Fruit fly (Drosophila melanogaster) whole organism, prepupa: ENCODE measurements around the gene Naa30A.

ENCODE experiments used
- Blimp-1 ChIP-seq: fragments of 200-800 bp; sonication (Bioruptor generic); optimal IDR thresholded peaks from 3 replicates; lab custom pipeline; 2017; ENCODE audit warnings: missing biosample characterization, missing genetic modification characterization, mild to moderate bottlenecking, moderate library complexity, missing genetic modification reagents
- CG11902 ChIP-seq: fragments of 200-800 bp; sonication (Bioruptor generic); optimal IDR thresholded peaks from 3 replicates; lab custom pipeline; 2016; ENCODE audit warnings: missing biosample characterization, missing genetic modification characterization
- CG15336 ChIP-seq: fragments of 200-800 bp; sonication (Bioruptor generic); IDR thresholded peaks from 2 replicates; pipeline ENCODE4 v1.3.6; 2022; ENCODE audit warnings: missing biosample characterization, missing genetic modification characterization
- CG1621 ChIP-seq: fragments of 200-800 bp; sonication (Bioruptor generic); optimal IDR thresholded peaks from 3 replicates; lab custom pipeline; 2018; ENCODE audit warnings: missing biosample characterization, mild to moderate bottlenecking, missing genetic modification characterization
- CG16779 ChIP-seq: fragments of 200-800 bp; sonication (Bioruptor generic); optimal IDR thresholded peaks from 3 replicates; lab custom pipeline; 2017; ENCODE audit warnings: missing biosample characterization, mild to moderate bottlenecking, missing genetic modification characterization
- CG3032 ChIP-seq: fragments of 200-800 bp; optimal IDR thresholded peaks from 2 replicates; lab custom pipeline; 2019; ENCODE audit warnings: missing biosample characterization, mild to moderate bottlenecking, missing genetic modification characterization, moderate library complexity
- CG31627 ChIP-seq: fragments of 200-800 bp; sonication (Bioruptor generic); optimal IDR thresholded peaks from 3 replicates; lab custom pipeline; 2016; ENCODE audit warnings: missing biosample characterization, missing genetic modification characterization
- CG32006 ChIP-seq: fragments of 200-800 bp; sonication (Bioruptor generic); optimal IDR thresholded peaks from 3 replicates; lab custom pipeline; 2017; ENCODE audit warnings: missing biosample characterization, mild to moderate bottlenecking, missing genetic modification characterization
- CG34406 ChIP-seq: fragments of 200-800 bp; sonication (Bioruptor generic); optimal IDR thresholded peaks from 3 replicates; lab custom pipeline; 2016; ENCODE audit warnings: missing biosample characterization, missing genetic modification characterization
- CG3919 ChIP-seq: fragments of 200-800 bp; sonication (Bioruptor generic); optimal IDR thresholded peaks from 3 replicates; lab custom pipeline; 2016; ENCODE audit warnings: missing biosample characterization, missing genetic modification characterization
- CG4318 ChIP-seq: fragments of 200-800 bp; sonication (Bioruptor generic); optimal IDR thresholded peaks from 3 replicates; lab custom pipeline; 2017; ENCODE audit warnings: missing biosample characterization, mild to moderate bottlenecking, missing genetic modification characterization
- CG6163 ChIP-seq: fragments of 200-800 bp; sonication (Bioruptor generic); IDR thresholded peaks from 3 replicates; pipeline ENCODE4 v1.3.6; 2022; ENCODE audit warnings: missing biosample characterization, missing genetic modification characterization
- CG6792 ChIP-seq: fragments of 200-800 bp; sonication (Bioruptor generic); optimal IDR thresholded peaks from 3 replicates; lab custom pipeline; 2016; ENCODE audit warnings: missing biosample characterization, missing genetic modification characterization
- CG6854 ChIP-seq: fragments of 200-800 bp; sonication (Bioruptor generic); optimal IDR thresholded peaks from 2 replicates; lab custom pipeline; 2017; ENCODE audit warnings: missing biosample characterization, mild to moderate bottlenecking, missing genetic modification characterization
- CG8632 ChIP-seq: fragments of 200-800 bp; sonication (Bioruptor generic); optimal IDR thresholded peaks from 3 replicates; lab custom pipeline; 2016; ENCODE audit warnings: missing biosample characterization, missing genetic modification characterization
- Eip75B ChIP-seq: fragments of 200-800 bp; sonication (Bioruptor generic); optimal IDR thresholded peaks from 3 replicates; lab custom pipeline; 2016; ENCODE audit warnings: missing biosample characterization, missing genetic modification characterization
- Eip78C ChIP-seq: fragments of 200-800 bp; sonication (Bioruptor generic); peaks from one replicate; lab custom pipeline; 2016; ENCODE audit warnings: missing biosample characterization, missing genetic modification characterization
- Eip93F ChIP-seq: fragments of 200-800 bp; sonication (Bioruptor generic); optimal IDR thresholded peaks from 2 replicates; lab custom pipeline; 2016; ENCODE audit warnings: missing biosample characterization, mild to moderate bottlenecking, missing genetic modification characterization
- Ets21C ChIP-seq: fragments of 200-800 bp; sonication (Bioruptor generic); optimal IDR thresholded peaks from 3 replicates; lab custom pipeline; 2016; ENCODE audit warnings: missing biosample characterization, missing genetic modification characterization
- Hr39 ChIP-seq: fragments of 200-800 bp; sonication (Bioruptor generic); optimal IDR thresholded peaks from 2 replicates; lab custom pipeline; 2016; ENCODE audit warnings: missing biosample characterization, missing genetic modification characterization
- Met ChIP-seq: fragments of 200-800 bp; sonication (Bioruptor generic); optimal IDR thresholded peaks from 3 replicates; lab custom pipeline; 2016; ENCODE audit warnings: missing biosample characterization, missing genetic modification characterization
- OdsH ChIP-seq: fragments of 200-800 bp; sonication (Bioruptor generic); optimal IDR thresholded peaks from 3 replicates; lab custom pipeline; 2016; ENCODE audit warnings: missing biosample characterization, missing genetic modification characterization
- Smox ChIP-seq: fragments of 200-800 bp; sonication (Bioruptor generic); optimal IDR thresholded peaks from 3 replicates; lab custom pipeline; 2016; ENCODE audit warnings: missing biosample characterization, missing genetic modification characterization
- Sox102F ChIP-seq: fragments of 200-800 bp; sonication (Bioruptor generic); optimal IDR thresholded peaks from 2 replicates; lab custom pipeline; 2016; ENCODE audit warnings: missing biosample characterization, mild to moderate bottlenecking, missing genetic modification characterization
- cyc ChIP-seq: fragments of 200-800 bp; sonication (Bioruptor generic); optimal IDR thresholded peaks from 3 replicates; lab custom pipeline; 2016; ENCODE audit warnings: missing biosample characterization, missing genetic modification characterization
- dsx ChIP-seq: fragments of 200-800 bp; optimal IDR thresholded peaks from 3 replicates; lab custom pipeline; 2019; ENCODE audit warnings: missing biosample characterization, mild to moderate bottlenecking, missing genetic modification characterization, moderate library complexity; ENCODE audit not compliant: poor library complexity, severe bottlenecking
- eg ChIP-seq: fragments of 200-800 bp; sonication (Bioruptor generic); IDR thresholded peaks from 3 replicates; pipeline ENCODE4 v1.3.6; 2022; ENCODE audit warnings: missing biosample characterization, missing genetic modification characterization
- esn ChIP-seq: fragments of 200-800 bp; sonication (Bioruptor generic); optimal IDR thresholded peaks from 2 replicates; lab custom pipeline; 2016; ENCODE audit warnings: missing biosample characterization, mild to moderate bottlenecking, missing genetic modification characterization, moderate library complexity
- fd85E ChIP-seq: fragments of 200-800 bp; sonication (Bioruptor generic); optimal IDR thresholded peaks from 3 replicates; lab custom pipeline; 2016; ENCODE audit warnings: missing biosample characterization, missing genetic modification characterization
- fkh ChIP-seq: fragments of 200-800 bp; sonication (Bioruptor generic); optimal IDR thresholded peaks from 3 replicates; lab custom pipeline; 2017; ENCODE audit warnings: missing biosample characterization, mild to moderate bottlenecking, missing genetic modification characterization, moderate library complexity
- lz ChIP-seq: fragments of 200-800 bp; sonication (Bioruptor generic); optimal IDR thresholded peaks from 3 replicates; lab custom pipeline; 2016; ENCODE audit warnings: missing biosample characterization, missing genetic modification characterization
- salr ChIP-seq, 2 experiments: fragments of 200-800 bp; sonication (Bioruptor generic); optimal IDR thresholded peaks; 3 replicates each; lab custom pipeline; 2016 to 2018; ENCODE audit warnings: missing biosample characterization in 2 of 2, missing genetic modification characterization in 2 of 2, mild to moderate bottlenecking in 1 of 2
- ss ChIP-seq, 2 experiments: fragments of 200-800 bp; sonication (Bioruptor generic); optimal IDR thresholded peaks; 2 replicates in 1 of 2; 3 replicates in 1 of 2; lab custom pipeline; 2017 to 2018; ENCODE audit warnings: mild to moderate bottlenecking in 2 of 2, missing biosample characterization in 2 of 2, missing genetic modification characterization in 2 of 2, moderate library complexity in 1 of 2
- svp ChIP-seq: fragments of 200-800 bp; sonication (Bioruptor generic); peaks from one replicate; lab custom pipeline; 2016; ENCODE audit warnings: missing biosample characterization, missing genetic modification characterization
- topi ChIP-seq: fragments of 200-800 bp; sonication (Bioruptor generic); optimal IDR thresholded peaks from 3 replicates; lab custom pipeline; 2016; ENCODE audit warnings: missing biosample characterization, missing genetic modification characterization
- vri ChIP-seq: fragments of 200-800 bp; sonication (Bioruptor generic); optimal IDR thresholded peaks from 3 replicates; lab custom pipeline; 2016; ENCODE audit warnings: missing biosample characterization, mild to moderate bottlenecking, missing genetic modification characterization

The Naa30A gene

DNA sequence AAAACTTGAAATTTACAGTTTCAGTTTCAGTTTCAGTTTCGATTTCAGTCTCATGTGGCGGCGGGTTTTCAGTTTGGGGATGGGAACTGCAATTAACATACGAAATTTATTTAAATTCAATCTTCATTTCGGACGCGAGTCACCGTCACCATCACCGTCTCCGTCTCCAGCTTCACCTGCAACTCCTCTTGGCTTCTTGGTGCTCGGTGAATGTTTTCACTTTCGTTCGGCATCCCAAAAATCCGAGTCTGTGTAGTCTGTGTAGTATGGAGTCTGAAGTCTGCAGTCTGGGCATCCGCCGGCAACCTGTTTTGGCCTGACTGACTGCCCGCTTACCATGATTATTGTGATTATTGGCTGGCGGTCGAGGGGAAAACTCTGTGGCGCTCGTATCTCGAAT is 37.9 kb upstream of the Naa30A start:
- TF ChIP-seq CG1621 (tag; lab: Kevin White, UChicago), result no peak
- peak; percentile 50 for TF ChIP-seq Eip78C (GFP tag; lab: Kevin White, UChicago)
- peak; percentile 95 for TF ChIP-seq Blimp-1 (GFP tag; lab: Kevin White, UChicago)

dm6 chrX:1308444-1308843 is 33.5 kb upstream of the Naa30A start:
- TF ChIP-seq eg (GFP tag; lab: Robert Waterston, UW) (peak; percentile 25; the same call in 1 of the 3 replicates), ss (GFP tag; optimal IDR thresholded peaks at IDR 0.05; lab: Kevin White, UChicago) (peak in 1 of 2 experiments; percentile 30), CG16779 (tag; lab: Kevin White, UChicago) (no peak), CG6854 (GFP tag; lab: Kevin White, UChicago) (peak; percentile 49), fkh (no peak), salr (GFP tag; optimal IDR thresholded peaks at IDR 0.05; lab: Kevin White, UChicago) (no peak), CG32006 (GFP tag; lab: Kevin White, UChicago) (no peak), CG15336 (GFP tag; lab: Robert Waterston, UW) (peak; percentile 20; the same call in 1 of the 2 replicates)

DNA sequence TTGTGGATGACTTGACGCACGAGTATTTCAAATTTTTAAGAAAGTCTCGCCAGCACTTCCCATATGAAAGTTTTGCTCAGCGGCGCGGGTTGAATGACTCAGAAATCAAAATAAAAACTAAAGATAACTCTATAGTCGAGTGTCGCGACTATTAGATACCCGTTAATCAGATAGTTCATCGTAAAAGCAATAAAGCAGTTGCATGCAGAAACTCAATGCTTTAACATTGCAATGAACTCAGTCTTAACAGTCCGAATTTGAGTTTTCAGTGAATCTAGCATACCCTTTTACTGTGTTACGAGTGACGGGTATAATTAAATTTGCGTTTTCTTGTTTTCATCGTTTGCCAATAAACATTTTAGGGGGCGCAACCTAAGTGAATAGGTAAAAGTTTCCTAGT is 30.7 kb upstream of the Naa30A start:
- TF ChIP-seq fd85E (GFP tag; lab: Kevin White, UChicago) (no peak), CG6163 (GFP tag; lab: Robert Waterston, UW) (no peak), Hr39 (GFP tag; lab: Kevin White, UChicago) (no peak), Ets21C (GFP tag; lab: Kevin White, UChicago) (no peak), dsx (GFP tag; lab: Kevin White, UChicago) (no peak)

DNA sequence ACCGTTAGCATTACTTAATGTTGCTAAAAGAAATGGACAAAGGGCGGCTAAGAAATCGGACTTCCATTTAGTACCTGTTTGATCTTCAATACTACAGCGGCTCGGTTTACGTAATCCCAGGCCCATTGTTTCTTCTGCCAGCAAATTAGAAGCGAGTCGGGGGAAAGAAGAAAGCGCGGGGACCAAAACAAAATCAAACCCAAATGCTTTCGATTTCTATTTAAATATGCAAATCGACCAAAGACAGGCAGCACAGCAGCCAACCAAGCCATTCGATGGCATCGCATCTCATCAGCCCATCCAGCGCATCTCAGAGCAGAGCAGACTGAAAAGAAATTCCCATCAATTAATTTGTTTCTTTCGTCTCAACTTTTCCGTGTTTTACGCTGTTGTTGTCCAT is 29.4 kb upstream of the Naa30A start:
- TF ChIP-seq fkh (no peak), lz (GFP tag; lab: Kevin White, UChicago) (no peak)
- TF ChIP-seq, all 60 proteins: peak for 0

- peak; percentile 61 for TF ChIP-seq Sox102F
- no peak for TF ChIP-seq CG8632
- TF ChIP-seq Eip93F (GFP tag; lab: Kevin White, UChicago), result no peak
- peak; percentile 49 for TF ChIP-seq Ets21C (GFP tag; lab: Kevin White, UChicago)
- peak; percentile 70 for TF ChIP-seq Eip78C (GFP tag; lab: Kevin White, UChicago)
- peak; percentile 69 for TF ChIP-seq Smox (GFP tag; lab: Kevin White, UChicago)
- TF ChIP-seq CG6792, result peak; percentile 35
- TF ChIP-seq vri (GFP tag; lab: Kevin White, UChicago), result peak; percentile 49
- peak; percentile 38 for TF ChIP-seq Eip75B (GFP tag; lab: Kevin White, UChicago)
- TF ChIP-seq cyc (GFP tag; lab: Kevin White, UChicago), result peak; percentile 65
- TF ChIP-seq topi (GFP tag; lab: Kevin White, UChicago), result peak; percentile 70
- TF ChIP-seq Hr39 (GFP tag; lab: Kevin White, UChicago), result peak; percentile 71
- TF ChIP-seq CG11902 (GFP tag; lab: Kevin White, UChicago), result no peak
- TF ChIP-seq OdsH (GFP tag; lab: Kevin White, UChicago), result no peak
- TF ChIP-seq Met (GFP tag; lab: Kevin White, UChicago), result peak; percentile 70
- TF ChIP-seq esn, result peak; percentile 67
- TF ChIP-seq CG34406 (GFP tag; lab: Kevin White, UChicago), result peak; percentile 4
- TF ChIP-seq CG1621 (tag; lab: Kevin White, UChicago), result no peak
- peak; percentile 64 for TF ChIP-seq CG31627
- peak; percentile 14 for TF ChIP-seq CG3919
- TF ChIP-seq CG6854 (GFP tag; lab: Kevin White, UChicago), result peak; percentile 81
- peak in 1 of 2 experiments; percentile 1 for TF ChIP-seq ss (GFP tag; optimal IDR thresholded peaks at IDR 0.05; lab: Kevin White, UChicago)
- TF ChIP-seq CG4318 (GFP tag; lab: Kevin White, UChicago), result no peak
- peak; percentile 88 for TF ChIP-seq svp (GFP tag; lab: Kevin White, UChicago)
- TF ChIP-seq CG3032, result no peak
- peak; percentile 71 for TF ChIP-seq lz (GFP tag; lab: Kevin White, UChicago)
These were observed 21.5 kb upstream of the Naa30A start for dm6 chrX:1320144-1320981.
